Fruit fly (Drosophila melanogaster) ovary, adult (tissue): Measurements from ENCODE around the gene CG6696.

Source experiments
- CG17801 ChIP-seq: fragments of 200-800 bp; optimal IDR thresholded peaks from 2 replicates; lab custom pipeline; 2019; ENCODE audit warnings: missing biosample characterization, mild to moderate bottlenecking, missing genetic modification characterization, moderate library complexity; ENCODE audit not compliant: partially characterized antibody

CG6696 gene

DNA sequence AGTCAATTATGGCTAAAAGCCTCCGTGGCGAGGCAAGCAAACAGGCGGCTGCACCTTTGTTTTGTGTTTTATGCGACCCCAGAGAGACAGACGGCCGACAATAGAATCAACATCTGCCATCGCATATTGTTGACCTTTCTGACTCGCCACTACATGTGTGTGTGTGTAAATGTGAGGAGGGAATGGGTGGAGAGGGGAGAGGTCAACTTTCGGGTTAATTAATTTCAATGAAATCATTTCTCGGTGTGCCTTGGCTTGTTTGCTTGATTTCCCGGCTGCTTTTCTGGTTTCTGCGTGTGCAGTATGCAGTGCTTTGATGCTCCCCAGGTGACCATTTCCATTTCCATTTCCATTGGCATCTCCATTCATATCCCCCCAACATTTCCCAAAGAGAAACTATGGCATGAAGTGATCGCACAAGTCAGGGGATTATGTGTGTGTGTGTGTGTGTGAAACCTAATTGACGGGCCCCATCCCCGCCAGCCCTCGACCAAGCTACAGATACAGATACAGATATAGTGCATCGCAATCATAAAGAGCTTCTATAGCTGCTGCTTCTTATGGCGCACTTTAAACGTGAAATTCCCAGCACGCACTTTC is 18.8 kb downstream of the CG6696 start:
- no peak for TF ChIP-seq CG17801 (GFP tag; lab: Kevin White, UChicago)

DNA sequence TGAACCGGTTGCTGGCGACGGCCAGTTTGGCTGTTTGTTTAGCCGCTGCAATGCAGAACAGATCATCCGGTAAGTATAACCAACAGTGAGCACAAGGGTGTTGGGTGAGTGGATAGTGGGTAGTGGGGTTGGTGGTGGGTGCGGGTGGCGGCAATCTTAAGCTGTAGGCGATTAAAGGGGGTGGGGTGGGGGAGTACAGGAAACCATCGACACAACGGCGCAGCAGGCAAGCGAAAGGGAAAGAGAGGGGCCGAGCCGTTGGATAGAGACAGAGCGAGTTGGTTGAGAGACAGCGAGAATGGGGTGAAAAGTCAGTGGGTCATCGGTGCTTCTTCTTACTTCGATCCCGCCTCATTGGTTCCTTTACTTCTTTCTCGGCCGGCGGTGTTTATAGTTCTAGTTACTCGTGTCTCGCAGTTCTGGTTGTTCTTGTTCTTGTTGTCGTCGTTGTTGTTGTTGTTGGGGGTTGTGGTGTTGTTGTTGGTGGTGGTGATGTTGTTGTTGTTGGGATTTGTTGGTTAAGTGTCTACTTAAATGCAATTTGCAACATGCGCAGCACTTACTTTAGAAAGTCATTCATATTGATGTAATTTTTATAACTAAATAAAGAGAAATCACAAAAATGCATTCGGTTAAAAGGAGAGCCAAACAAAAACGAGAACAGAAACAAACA is 25.5 kb downstream of the CG6696 start:
- TF ChIP-seq CG17801 (GFP tag; lab: Kevin White, UChicago), result no peak

DNA sequence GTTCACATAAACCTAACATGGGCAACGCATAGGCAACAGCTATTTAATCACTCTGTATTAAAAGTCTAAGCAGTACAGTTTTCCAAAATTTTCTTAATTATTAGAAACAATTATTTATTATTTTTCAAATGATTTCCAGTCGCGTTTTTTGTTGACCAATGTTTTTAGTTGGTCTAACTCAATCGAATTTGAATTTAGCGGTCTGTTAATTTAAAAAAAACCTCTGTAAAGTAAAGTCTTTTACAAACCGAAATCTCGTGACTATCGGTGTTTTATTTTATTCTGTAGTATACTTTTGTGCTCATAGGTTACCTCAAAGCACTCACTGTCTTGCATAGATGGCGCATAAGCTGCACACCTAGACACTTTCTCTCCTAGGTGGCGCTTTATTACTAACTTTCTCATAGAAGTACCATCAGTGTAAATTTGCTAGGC is 26.8 kb downstream of the CG6696 start:
- no peak for TF ChIP-seq CG17801 (GFP tag; lab: Kevin White, UChicago)

DNA sequence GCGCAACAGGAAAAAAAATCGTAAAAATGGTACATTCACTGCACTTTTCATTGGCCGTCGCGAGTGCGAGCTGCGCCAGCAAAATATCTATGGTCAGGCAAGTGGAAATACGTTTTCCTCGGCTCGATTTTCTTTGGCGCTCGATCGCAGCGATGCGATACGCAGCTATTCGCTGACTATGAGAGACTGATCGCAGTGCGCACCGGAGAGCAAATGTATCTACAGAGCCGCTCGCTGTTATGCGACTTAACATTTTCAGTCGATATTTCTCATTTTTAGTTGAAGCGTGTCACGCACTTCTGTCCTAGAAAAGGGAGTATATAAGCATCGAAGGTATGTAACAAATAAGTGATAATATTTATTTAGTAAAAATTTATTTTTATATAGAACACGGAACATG is 27.2 kb downstream of the CG6696 start, which contains the start of gene wgn:
wgn (minus strand) TSS at position 193 of the 400 bp plus-strand sequence.
- peak; percentile 6 for TF ChIP-seq CG17801 (GFP tag; lab: Kevin White, UChicago)

DNA sequence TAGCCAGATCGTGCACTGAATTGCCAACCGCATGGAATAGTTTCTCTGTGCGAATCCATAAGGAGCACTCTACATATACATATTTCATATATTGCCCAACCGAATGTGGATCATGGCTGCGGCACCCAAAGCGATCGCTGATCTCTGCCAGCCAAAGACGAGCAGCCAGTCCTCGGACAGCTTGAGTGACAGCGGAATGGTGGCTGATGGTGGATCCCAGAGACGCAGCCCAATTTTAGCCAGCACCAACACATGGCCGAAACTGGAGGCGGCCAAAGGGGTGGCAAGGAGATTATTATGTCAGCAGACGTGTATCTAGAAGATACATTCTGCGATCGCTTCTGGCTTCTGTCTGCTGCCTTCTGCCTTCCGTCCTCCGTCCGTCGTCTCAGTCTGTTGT is 31.0 kb downstream of the CG6696 start:
- TF ChIP-seq CG17801 (GFP tag; lab: Kevin White, UChicago), result no peak

DNA sequence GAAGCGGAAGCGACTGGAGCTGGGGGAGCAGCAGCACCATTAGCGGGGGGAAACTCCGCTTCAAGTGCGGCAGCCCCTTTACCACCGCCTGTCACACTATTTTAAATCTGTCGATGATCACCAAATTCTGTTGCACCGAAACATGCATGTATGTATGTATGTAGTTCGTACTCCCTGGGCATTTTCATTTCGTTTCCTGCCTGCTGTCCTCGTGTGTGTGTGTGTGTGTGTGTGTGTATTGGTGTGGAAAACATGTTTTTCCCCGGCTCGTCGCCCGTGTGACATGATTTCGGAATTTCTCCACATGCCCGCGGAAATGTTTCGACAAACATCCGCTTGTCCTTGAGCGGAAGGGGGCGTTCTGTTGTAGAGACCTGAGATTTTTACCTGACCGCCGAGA is 35.0 kb downstream of the CG6696 start:
- TF ChIP-seq CG17801 (GFP tag; lab: Kevin White, UChicago), result no peak

DNA sequence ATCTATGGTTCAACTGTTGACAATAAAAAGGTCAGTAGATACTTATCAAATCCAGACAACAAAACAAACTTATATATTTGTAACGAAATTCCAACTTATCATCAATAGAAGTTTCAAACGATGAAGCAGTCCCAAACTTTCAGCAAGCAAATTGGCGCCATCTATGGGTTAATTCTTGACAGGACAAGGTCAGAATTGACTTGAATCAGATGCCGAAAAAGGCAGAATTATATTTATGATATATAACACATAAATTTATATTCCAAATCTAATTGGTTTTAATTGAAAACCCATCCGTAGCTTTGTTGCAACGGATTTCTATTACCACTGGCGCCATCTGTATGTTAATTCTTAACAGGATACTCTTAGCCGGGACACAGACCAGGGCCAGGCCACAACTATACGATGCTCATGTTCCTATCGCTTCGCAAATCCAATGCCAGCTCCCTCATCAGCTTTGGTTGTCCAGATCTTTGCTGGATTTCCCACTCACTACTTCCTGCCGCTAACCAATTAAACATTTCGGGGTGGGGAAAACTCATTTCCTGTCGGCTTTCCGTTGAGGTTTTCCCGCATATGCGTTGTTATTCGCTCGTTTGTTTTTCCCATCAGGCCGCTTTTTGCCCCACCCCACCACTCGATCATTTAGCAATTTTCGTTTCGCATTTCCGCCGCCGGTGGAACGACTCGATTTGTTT is 40.2 kb downstream of the CG6696 start:
- no peak for TF ChIP-seq CG17801 (GFP tag; lab: Kevin White, UChicago)

DNA sequence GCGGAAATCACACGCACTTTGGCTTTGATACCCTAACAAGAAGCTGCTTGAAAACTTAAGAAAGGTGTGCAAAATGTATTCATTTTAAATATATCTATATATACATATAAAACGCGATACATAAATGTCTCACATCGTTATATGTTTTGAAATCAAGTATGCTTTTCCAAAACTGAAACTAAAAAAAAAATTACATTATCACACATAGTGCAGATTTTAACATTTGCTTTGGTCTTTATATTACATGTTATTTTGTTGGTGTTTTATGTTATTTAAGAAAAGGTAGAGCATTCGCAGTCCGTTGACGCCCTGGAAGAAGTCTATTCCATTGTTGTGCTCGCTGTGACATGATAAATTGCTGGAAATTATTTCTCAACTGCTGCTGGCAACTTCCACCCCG is 43.8 kb downstream of the CG6696 start:
- no peak for TF ChIP-seq CG17801 (GFP tag; lab: Kevin White, UChicago)

DNA sequence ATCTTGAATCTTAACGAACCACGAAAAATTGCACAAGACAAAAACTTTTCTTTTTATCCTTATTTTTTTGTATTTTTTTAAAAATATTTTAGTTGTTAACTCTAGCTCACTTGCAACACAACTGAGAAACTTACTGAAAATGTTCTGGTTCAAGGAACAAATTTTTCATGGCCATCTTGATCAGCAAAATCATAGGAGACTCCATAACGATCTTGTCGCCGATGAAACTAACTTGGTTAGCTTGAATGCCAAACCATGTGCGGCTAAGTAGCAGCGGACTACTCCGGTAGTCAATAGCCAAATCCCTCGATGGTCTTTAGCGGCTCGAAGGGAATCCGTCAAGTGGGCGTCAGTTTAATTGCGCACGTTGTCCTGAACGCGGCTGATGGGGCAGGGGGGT is 44.5 kb downstream of the CG6696 start, which contains the start of gene CG15040:
CG15040 (minus strand) TSS at position 101 of the 400 bp plus-strand sequence.
- TF ChIP-seq CG17801 (GFP tag; lab: Kevin White, UChicago), result no peak

DNA sequence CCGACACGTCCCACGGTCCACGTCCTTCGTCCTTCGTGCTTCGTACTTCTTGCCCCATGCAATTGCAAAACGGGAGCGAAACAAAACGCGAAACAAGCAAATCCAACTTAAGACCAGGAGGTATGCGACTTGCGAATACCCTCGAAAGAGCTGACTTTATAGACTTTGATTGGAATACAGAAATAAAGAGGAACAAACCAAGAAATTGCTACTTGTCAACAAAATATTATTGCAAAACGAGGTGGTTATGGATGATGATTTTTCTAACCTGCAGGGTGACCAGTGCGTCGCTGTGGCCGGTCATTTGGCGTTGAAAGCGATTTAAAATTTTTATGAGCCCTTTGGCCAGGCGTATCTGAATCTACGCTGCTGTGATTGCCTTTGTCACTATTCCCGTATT is 48.5 kb downstream of the CG6696 start:
- no peak for TF ChIP-seq CG17801 (GFP tag; lab: Kevin White, UChicago)
